Worm (Caenorhabditis elegans): Measurements from ENCODE around the gene fsn-1.

ce11 chrIII:4932203-4932699 lies 4.9 kb upstream of the fsn-1 start, which contains the start of the genes C26E6.12 and eri-9:
- TF ChIP-seq pha-4 (tag; optimal IDR thresholded peaks at IDR 0.05) (no peak), nfya-1 (tag; optimal IDR thresholded peaks at IDR 0.05) (no peak), fkh-10 (GFP tag; optimal IDR thresholded peaks at IDR 0.05) (no peak), nhr-11 (tag; optimal IDR thresholded peaks at IDR 0.05) (no peak), syd-9 (tag; optimal IDR thresholded peaks at IDR 0.05) (no peak), npax-4 (tag; optimal IDR thresholded peaks at IDR 0.05) (no peak), ama-1 (optimal IDR thresholded peaks at IDR 0.05) (no peak), mec-3 (tag; optimal IDR thresholded peaks at IDR 0.05; ENCODE audit: borderline replicate concordance) (no peak), pag-3 (tag; optimal IDR thresholded peaks at IDR 0.05; ENCODE audit: borderline replicate concordance) (no peak), nhr-232 (tag; optimal IDR thresholded peaks at IDR 0.05) (no peak), lin-11 (tag; optimal IDR thresholded peaks at IDR 0.05) (no peak), hlh-15 (tag; optimal IDR thresholded peaks at IDR 0.05) (no peak)

Measured in whole organism, late embryonic.